Fruit fly (Drosophila melanogaster): ENCODE measurements around the gene ssx.

The ssx gene

dm6 chrX:1349255-1349654 is 21.1 kb upstream of the ssx start, which contains the start of gene MTPAP:
TSS of gene MTPAP (minus strand) at chrX:1349357.
- TF ChIP-seq svp (GFP tag) (no peak), cyc (GFP tag; optimal IDR thresholded peaks at IDR 0.05) (no peak), esn (GFP tag; optimal IDR thresholded peaks at IDR 0.05) (peak; percentile 45), Eip78C (GFP tag) (peak; percentile 35), lz (GFP tag; optimal IDR thresholded peaks at IDR 0.05) (peak; percentile 29), CG3032 (tag; optimal IDR thresholded peaks at IDR 0.05) (peak; percentile 21), CG8632 (GFP tag; optimal IDR thresholded peaks at IDR 0.05) (no peak), CG8119 (GFP tag; IDR thresholded peaks at IDR 0.05) (no peak), CG6808 (GFP tag; optimal IDR thresholded peaks at IDR 0.05) (no peak), CG6854 (GFP tag; optimal IDR thresholded peaks at IDR 0.05) (no peak), CG6792 (GFP tag; optimal IDR thresholded peaks at IDR 0.05) (no peak)

dm6 chrX:1353322-1354212 is 16.8 kb upstream of the ssx start, which contains the start of the genes CG12773 and CG11417:
TSS of gene CG12773 (minus strand) at chrX:1353981.
TSS of gene CG11417 (plus strand) at chrX:1354014.
- peak; percentile 35 for TF ChIP-seq vri (GFP tag; optimal IDR thresholded peaks at IDR 0.05)
- TF ChIP-seq CG6808 (GFP tag; optimal IDR thresholded peaks at IDR 0.05): no peak
- no peak for TF ChIP-seq ss (GFP tag; optimal IDR thresholded peaks at IDR 0.05)
- no peak for TF ChIP-seq eg (GFP tag; IDR thresholded peaks at IDR 0.05)

- no peak for TF ChIP-seq Eip75B (GFP tag; optimal IDR thresholded peaks at IDR 0.05)
- TF ChIP-seq CG10631 (GFP tag; optimal IDR thresholded peaks at IDR 0.05): no peak
- TF ChIP-seq salr (GFP tag; optimal IDR thresholded peaks at IDR 0.05): no peak
- no peak for TF ChIP-seq CG8632 (GFP tag; optimal IDR thresholded peaks at IDR 0.05)
- TF ChIP-seq Eip78C (GFP tag): no peak
- TF ChIP-seq Smox (GFP tag; optimal IDR thresholded peaks at IDR 0.05): no peak
- no peak for TF ChIP-seq CG16779 (tag; optimal IDR thresholded peaks at IDR 0.05)
- no peak for TF ChIP-seq Lpt (GFP tag; optimal IDR thresholded peaks at IDR 0.05)
- TF ChIP-seq esn (GFP tag; optimal IDR thresholded peaks at IDR 0.05): no peak
- no peak for TF ChIP-seq CG4318 (GFP tag; optimal IDR thresholded peaks at IDR 0.05)
- no peak for TF ChIP-seq CG6854 (GFP tag; optimal IDR thresholded peaks at IDR 0.05)
- no peak for TF ChIP-seq CG15336 (GFP tag; IDR thresholded peaks at IDR 0.05)
- TF ChIP-seq eg (GFP tag; IDR thresholded peaks at IDR 0.05): no peak
- TF ChIP-seq CG3032 (tag; optimal IDR thresholded peaks at IDR 0.05): no peak
- TF ChIP-seq CG6276 (GFP tag; optimal IDR thresholded peaks at IDR 0.05): no peak
- no peak for TF ChIP-seq lz (GFP tag; optimal IDR thresholded peaks at IDR 0.05)
- TF ChIP-seq cyc (GFP tag; optimal IDR thresholded peaks at IDR 0.05): no peak
- TF ChIP-seq vri (GFP tag; optimal IDR thresholded peaks at IDR 0.05): no peak
Measured at dm6 chrX:1357501-1357900, 12.9 kb upstream of the ssx start, which contains the start of gene png. TSS of gene png (minus strand) at chrX:1357601.

- no peak for TF ChIP-seq net (GFP tag; optimal IDR thresholded peaks at IDR 0.05)
- TF ChIP-seq CG6163 (GFP tag; IDR thresholded peaks at IDR 0.05): no peak
- TF ChIP-seq spab (GFP tag; optimal IDR thresholded peaks at IDR 0.05): no peak
- TF ChIP-seq cyc (GFP tag; optimal IDR thresholded peaks at IDR 0.05): no peak
- TF ChIP-seq esn (GFP tag; optimal IDR thresholded peaks at IDR 0.05): no peak
- TF ChIP-seq dsx (GFP tag; optimal IDR thresholded peaks at IDR 0.05; ENCODE audit: poor library complexity, severe bottlenecking): no peak
- no peak for TF ChIP-seq Hr4 (GFP tag; optimal IDR thresholded peaks at IDR 0.05)
- TF ChIP-seq Sox102F (GFP tag; optimal IDR thresholded peaks at IDR 0.05): no peak
Measured at dm6 chrX:1368949-1369348, 1.4 kb upstream of the ssx start, which contains the start of gene CG14770. TSS of gene CG14770 (plus strand) at chrX:1369249.

dm6 chrX:1372667-1373066 is 2.3 kb downstream of the ssx start:
- no peak for TF ChIP-seq OdsH (GFP tag; optimal IDR thresholded peaks at IDR 0.05)
- no peak for TF ChIP-seq cyc (GFP tag; optimal IDR thresholded peaks at IDR 0.05)
- TF ChIP-seq CG8632 (GFP tag; optimal IDR thresholded peaks at IDR 0.05): no peak
- TF ChIP-seq Hr38 (GFP tag; optimal IDR thresholded peaks at IDR 0.05): no peak
- TF ChIP-seq topi (GFP tag; optimal IDR thresholded peaks at IDR 0.05): no peak
- no peak for TF ChIP-seq Sox15 (GFP tag; optimal IDR thresholded peaks at IDR 0.05)
- no peak for TF ChIP-seq salr (GFP tag; optimal IDR thresholded peaks at IDR 0.05)
- TF ChIP-seq Sox102F (GFP tag; optimal IDR thresholded peaks at IDR 0.05): no peak
- TF ChIP-seq net (GFP tag; optimal IDR thresholded peaks at IDR 0.05): no peak
- TF ChIP-seq dac (GFP tag; optimal IDR thresholded peaks at IDR 0.05): no peak
- TF ChIP-seq CG11902 (GFP tag; optimal IDR thresholded peaks at IDR 0.05): no peak
- TF ChIP-seq CG31627 (GFP tag; optimal IDR thresholded peaks at IDR 0.05): no peak
- no peak for TF ChIP-seq CG15336 (GFP tag; IDR thresholded peaks at IDR 0.05)
- no peak for TF ChIP-seq CG8319 (GFP tag; optimal IDR thresholded peaks at IDR 0.05)
- TF ChIP-seq Hr39 (GFP tag; optimal IDR thresholded peaks at IDR 0.05): no peak

Measured in whole organism, prepupa.